Worm (Caenorhabditis elegans): ENCODE data around the gene lcmt-1.
A peak's percentile ranks its signal among the peaks of the same experiment; 100 is the strongest.

DNA sequence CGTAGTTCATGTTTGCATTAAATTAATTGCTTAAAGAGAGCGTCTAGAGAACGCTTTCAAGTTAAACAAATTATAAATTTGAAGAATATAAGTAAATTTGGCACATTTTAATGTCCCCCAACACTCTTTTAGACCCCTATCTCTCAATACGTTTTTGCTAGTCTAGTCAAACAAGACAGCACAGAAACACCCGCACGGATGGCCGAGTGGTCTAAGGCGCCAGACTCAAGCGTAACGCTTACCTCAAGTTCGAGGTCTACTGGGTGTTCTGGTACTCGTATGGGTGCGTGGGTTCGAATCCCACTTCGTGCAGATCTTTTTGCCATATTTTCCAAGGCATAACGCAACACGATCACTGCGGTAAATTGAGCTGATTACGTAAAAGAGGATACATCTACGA is 19.1 kb downstream of the lcmt-1 start:
- no peak for TF ChIP-seq lin-15B (tag; optimal IDR thresholded peaks at IDR 0.05)
- no peak for TF ChIP-seq unc-130 (GFP tag; optimal IDR thresholded peaks at IDR 0.05)
- no peak for TF ChIP-seq aly-2 (tag; optimal IDR thresholded peaks at IDR 0.05)
- peak; percentile 46; the same call in 1 of the 2 replicates for TF ChIP-seq pha-4 (GFP tag; IDR thresholded peaks at IDR 0.05)
- TF ChIP-seq pha-4 (tag; optimal IDR thresholded peaks at IDR 0.05), result no peak
- TF ChIP-seq zag-1 (tag; optimal IDR thresholded peaks at IDR 0.05), result no peak
- no peak for TF ChIP-seq ceh-82 (tag; optimal IDR thresholded peaks at IDR 0.05)

Measured in whole organism, L4 larva.